Fruit fly (Drosophila melanogaster): ENCODE results near the gene Argp.

DNA sequence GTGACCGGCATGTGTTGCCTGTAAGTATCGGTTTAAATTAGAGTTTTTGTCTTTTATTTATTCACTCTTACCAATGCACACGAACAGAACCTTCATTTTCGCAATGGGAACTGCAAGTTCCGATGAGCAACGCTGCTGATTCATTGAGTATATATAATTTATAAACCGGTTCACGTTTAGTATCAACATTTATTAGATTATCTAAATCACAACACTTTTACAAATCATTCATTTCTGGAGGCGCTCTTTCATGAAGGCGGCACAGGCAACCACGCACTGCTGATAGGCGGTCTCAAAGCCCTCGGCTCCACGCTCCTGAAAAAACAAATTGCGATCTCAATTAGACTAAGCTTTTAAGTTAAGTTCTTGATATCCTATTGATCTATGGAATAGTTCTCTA is at the start of gene Argp:
- TF ChIP-seq usp (GFP tag; optimal IDR thresholded peaks at IDR 0.05) (no peak), psq (GFP tag; optimal IDR thresholded peaks at IDR 0.05) (no peak), fru (GFP tag; optimal IDR thresholded peaks at IDR 0.05) (no peak), Jra (GFP tag; optimal IDR thresholded peaks at IDR 0.05) (no peak), Hr78 (GFP tag; optimal IDR thresholded peaks at IDR 0.05) (no peak)

Measured in whole organism, wandering third instar larva.